Worm (Caenorhabditis elegans) whole organism, L1 larva: ENCODE data around the gene ZC395.5.

Source experiments
- C04F5.9 ChIP-seq: sonication (generic microtip); optimal IDR thresholded peaks from 2 replicates; lab custom pipeline; 2016; ENCODE audit warnings: missing genetic modification characterization, missing compliant biosample characterization
- C34B4.2 ChIP-seq: sonication (generic microtip); optimal IDR thresholded peaks from 2 replicates; lab custom pipeline; 2017; ENCODE audit warnings: mild to moderate bottlenecking, missing genetic modification characterization, missing compliant biosample characterization
- F16B12.6 ChIP-seq: fragments of 150-350 bp; optimal IDR thresholded peaks from 2 replicates; lab custom pipeline; 2014; ENCODE audit warnings: missing biosample characterization, missing genetic modification characterization
- Y116A8C.19 ChIP-seq: sonication (generic microtip); optimal IDR thresholded peaks from 2 replicates; lab custom pipeline; 2016; ENCODE audit warnings: missing compliant biosample characterization, missing genetic modification characterization, borderline replicate concordance
- aly-2 ChIP-seq: fragments of 150-350 bp; optimal IDR thresholded peaks from 2 replicates; lab custom pipeline; 2014; ENCODE audit warnings: missing biosample characterization, missing genetic modification characterization
- ama-1 ChIP-seq: fragments of 150-350 bp; optimal IDR thresholded peaks from 2 replicates; lab custom pipeline; 2014
- blmp-1 ChIP-seq: fragments of 150-350 bp; optimal IDR thresholded peaks from 2 replicates; lab custom pipeline; 2014; ENCODE audit warnings: missing biosample characterization, missing genetic modification characterization
- ceh-82 ChIP-seq, 3 experiments: fragments of 150-350 bp in 1 of 3; sonication (generic microtip) in 2 of 3; optimal IDR thresholded peaks; 2 replicates each; lab custom pipeline; 2014 to 2017; ENCODE audit warnings: missing biosample characterization in 3 of 3, missing genetic modification characterization in 3 of 3
- ceh-88 ChIP-seq: fragments of 200-800 bp; sonication (Bioruptor generic); IDR thresholded peaks from 2 replicates; pipeline ENCODE4 v1.3.6; 2022; ENCODE audit warnings: missing genetic modification characterization, missing compliant biosample characterization
- ces-1 ChIP-seq: fragments of 150-350 bp; optimal IDR thresholded peaks from 2 replicates; lab custom pipeline; 2014; ENCODE audit warnings: missing biosample characterization, missing genetic modification reagents, missing genetic modification characterization
- dpl-1 ChIP-seq, 3 experiments: fragments of 150-350 bp in 2 of 3; sonication (generic microtip) in 1 of 3; optimal IDR thresholded peaks; 2 replicates each; lab custom pipeline; 2014 to 2017; ENCODE audit warnings: missing biosample characterization in 3 of 3, missing genetic modification characterization in 3 of 3, missing genetic modification reagents in 3 of 3
- efl-1 ChIP-seq, 4 experiments: fragments of 150-350 bp; optimal IDR thresholded peaks in 3 of 4; peaks in 1 of 4; 1 replicate in 1 of 4; 2 replicates in 3 of 4; lab custom pipeline; 2014; ENCODE audit warnings: missing biosample characterization in 2 of 4, missing genetic modification characterization in 2 of 4, missing genetic modification reagents in 2 of 4
- egl-13 ChIP-seq: sonication (generic microtip); optimal IDR thresholded peaks from 2 replicates; lab custom pipeline; 2016; ENCODE audit warnings: missing genotype, missing genetic modification reagents, missing genetic modification characterization, missing compliant biosample characterization
- elt-3 ChIP-seq, 6 experiments: fragments of 150-350 bp in 1 of 6; sonication (generic microtip); optimal IDR thresholded peaks; 2 replicates each; lab custom pipeline; 2017 to 2018; ENCODE audit warnings: missing biosample characterization in 6 of 6, missing genetic modification characterization in 6 of 6, inconsistent platforms in 1 of 6
- ets-5 ChIP-seq: fragments of 200-800 bp; sonication (Bioruptor generic); IDR thresholded peaks from 2 replicates; pipeline ENCODE4 v1.3.6; 2022; ENCODE audit warnings: missing genetic modification characterization, missing compliant biosample characterization
- fkh-10 ChIP-seq: sonication (generic microtip); optimal IDR thresholded peaks from 2 replicates; lab custom pipeline; 2017; ENCODE audit warnings: missing biosample characterization, missing genetic modification reagents, missing genetic modification characterization
- fos-1 ChIP-seq: fragments of 150-350 bp; optimal IDR thresholded peaks from 2 replicates; lab custom pipeline; 2014; ENCODE audit warnings: missing biosample characterization, missing genetic modification characterization
- grh-1 ChIP-seq: fragments of 200-800 bp; sonication (Bioruptor generic); IDR thresholded peaks from 2 replicates; pipeline ENCODE4 v1.3.6; 2022; ENCODE audit warnings: missing genetic modification reagents, missing genetic modification characterization, missing compliant biosample characterization
- hlh-4 ChIP-seq: sonication (generic microtip); optimal IDR thresholded peaks from 2 replicates; lab custom pipeline; 2016; ENCODE audit warnings: mild to moderate bottlenecking, missing genetic modification characterization, missing compliant biosample characterization
- hpl-2 ChIP-seq: fragments of 150-350 bp; optimal IDR thresholded peaks from 2 replicates; lab custom pipeline; 2014; ENCODE audit warnings: missing biosample characterization, missing genetic modification reagents, missing genetic modification characterization
- lin-14 ChIP-seq: fragments of 200-800 bp; sonication (Bioruptor generic); optimal IDR thresholded peaks from 2 replicates; lab custom pipeline; 2018; ENCODE audit warnings: mild to moderate bottlenecking, missing genetic modification characterization, moderate library complexity, missing compliant biosample characterization
- lin-35 ChIP-seq, 2 experiments: fragments of 150-350 bp; optimal IDR thresholded peaks; 2 replicates each; lab custom pipeline; 2014; ENCODE audit warnings: missing biosample characterization in 2 of 2, missing genetic modification characterization in 2 of 2, missing genetic modification reagents in 2 of 2
- lir-3 ChIP-seq: sonication (generic microtip); optimal IDR thresholded peaks from 2 replicates; lab custom pipeline; 2016; ENCODE audit warnings: mild to moderate bottlenecking, missing genetic modification characterization, moderate library complexity, missing compliant biosample characterization; ENCODE audit not compliant: poor library complexity
- lsy-2 ChIP-seq, 2 experiments: fragments of 150-350 bp; optimal IDR thresholded peaks; 2 replicates each; lab custom pipeline; 2014; ENCODE audit warnings: missing biosample characterization in 2 of 2, missing genetic modification characterization in 2 of 2
- mdl-1 ChIP-seq, 2 experiments: fragments of 150-350 bp; optimal IDR thresholded peaks; 2 replicates each; lab custom pipeline; 2014 to 2017; ENCODE audit warnings: missing biosample characterization in 2 of 2, missing genetic modification characterization in 2 of 2, inconsistent platforms in 1 of 2
- nhr-11 ChIP-seq: fragments of 150-350 bp; optimal IDR thresholded peaks from 2 replicates; lab custom pipeline; 2014; ENCODE audit warnings: missing biosample characterization, missing genetic modification characterization
- nhr-19 ChIP-seq: fragments of 200-800 bp; sonication (Bioruptor generic); conservative IDR thresholded peaks from 2 replicates; pipeline ENCODE4 v1.3.6; 2022; ENCODE audit warnings: missing genetic modification characterization, missing compliant biosample characterization
- nhr-20 ChIP-seq: sonication (generic microtip); optimal IDR thresholded peaks from 2 replicates; lab custom pipeline; 2016; ENCODE audit warnings: mild to moderate bottlenecking, missing genetic modification characterization, missing compliant biosample characterization
- nhr-47 ChIP-seq: sonication (generic microtip); optimal IDR thresholded peaks from 2 replicates; lab custom pipeline; 2016; ENCODE audit warnings: mild to moderate bottlenecking, missing genetic modification characterization, moderate library complexity, missing compliant biosample characterization
- nhr-71 ChIP-seq: sonication (generic microtip); optimal IDR thresholded peaks from 2 replicates; lab custom pipeline; 2016; ENCODE audit warnings: mild to moderate bottlenecking, missing genetic modification characterization, moderate library complexity, missing compliant biosample characterization
- nhr-76 ChIP-seq: sonication (generic microtip); optimal IDR thresholded peaks from 2 replicates; lab custom pipeline; 2017; ENCODE audit warnings: missing biosample characterization, missing genetic modification characterization
- nhr-84 ChIP-seq: sonication (generic microtip); optimal IDR thresholded peaks from 2 replicates; lab custom pipeline; 2017; ENCODE audit warnings: missing biosample characterization, missing genetic modification characterization
- nhr-85 ChIP-seq: sonication (generic microtip); peaks from one replicate; lab custom pipeline; 2016; ENCODE audit warnings: missing genetic modification characterization, inconsistent platforms, missing compliant biosample characterization
- pax-3 ChIP-seq: fragments of 200-800 bp; sonication (Bioruptor generic); optimal IDR thresholded peaks from 2 replicates; lab custom pipeline; 2018; ENCODE audit warnings: mild to moderate bottlenecking, missing genetic modification characterization, moderate library complexity, missing compliant biosample characterization
- snu-23 ChIP-seq: sonication (generic microtip); optimal IDR thresholded peaks from 2 replicates; lab custom pipeline; 2016; ENCODE audit warnings: missing genetic modification characterization, missing compliant biosample characterization
- sptf-1 ChIP-seq: fragments of 150-350 bp; optimal IDR thresholded peaks from 2 replicates; lab custom pipeline; 2014; ENCODE audit warnings: missing biosample characterization, missing genetic modification characterization
- tbx-2 ChIP-seq: sonication (generic microtip); optimal IDR thresholded peaks from 2 replicates; lab custom pipeline; 2016; ENCODE audit warnings: missing genetic modification characterization, missing compliant biosample characterization
- tlp-1 ChIP-seq: fragments of 150-350 bp; optimal IDR thresholded peaks from 2 replicates; lab custom pipeline; 2014; ENCODE audit warnings: missing biosample characterization, missing genetic modification characterization
- unc-130 ChIP-seq: fragments of 150-350 bp; optimal IDR thresholded peaks from 2 replicates; lab custom pipeline; 2017; ENCODE audit warnings: missing biosample characterization, missing genetic modification characterization, inconsistent platforms
- unc-62 ChIP-seq: fragments of 150-350 bp; optimal IDR thresholded peaks from 2 replicates; lab custom pipeline; 2014; ENCODE audit warnings: missing biosample characterization, missing genetic modification reagents, missing genetic modification characterization
- unc-98 ChIP-seq: fragments of 200-800 bp; sonication (Bioruptor generic); IDR thresholded peaks from 2 replicates; pipeline ENCODE4 v1.3.6; 2022; ENCODE audit warnings: missing genetic modification characterization, missing compliant biosample characterization
- vab-15 ChIP-seq: sonication (generic microtip); optimal IDR thresholded peaks from 2 replicates; lab custom pipeline; 2017; ENCODE audit warnings: missing genotype, mild to moderate bottlenecking, missing genetic modification characterization, missing compliant biosample characterization
- zag-1 ChIP-seq: fragments of 150-350 bp; optimal IDR thresholded peaks from 2 replicates; lab custom pipeline; 2014; ENCODE audit warnings: missing biosample characterization, missing genetic modification characterization
- zip-4 ChIP-seq: fragments of 200-800 bp; sonication (Bioruptor generic); optimal IDR thresholded peaks from 2 replicates; lab custom pipeline; 2018; ENCODE audit warnings: mild to moderate bottlenecking, missing genetic modification characterization, moderate library complexity, missing compliant biosample characterization
- ztf-11 ChIP-seq, 2 experiments: sonication (generic microtip); optimal IDR thresholded peaks; 2 replicates each; lab custom pipeline; 2016 to 2017; ENCODE audit warnings: missing genetic modification characterization in 2 of 2, missing biosample characterization in 1 of 2, missing compliant biosample characterization in 1 of 2

The ZC395.5 gene

ce11 chrIII:5227831-5228467 lies 39.7 kb upstream of the ZC395.5 start, which contains the start of the genes C34E10.12, C34E10.10 and atp-2 (continued):
- TF ChIP-seq elt-3 (tag; optimal IDR thresholded peaks at IDR 0.05; lab: Kevin White, UChicago) (peak in 3 of 6 experiments; percentile 44 to 89 (median 77)), zag-1 (no peak), C34B4.2 (tag; lab: Kevin White, UChicago) (peak; percentile 99), efl-1 (optimal IDR thresholded peaks at IDR 0.05; lab: Kevin White, UChicago) (peak; percentile 86 to 88), efl-1 (GFP tag; optimal IDR thresholded peaks at IDR 0.05 in 1 of 2; lab: Kevin White, UChicago) (peak; percentile 79 to 97), nhr-85 (tag; lab: Kevin White, UChicago) (peak; percentile 93), pax-3 (peak; percentile 63), fkh-10 (peak; percentile 60), hpl-2 (GFP tag; lab: Kevin White, UChicago) (peak; percentile 81), lin-14 (GFP tag; lab: Kevin White, UChicago) (peak; percentile 90), lsy-2 (tag; optimal IDR thresholded peaks at IDR 0.05; lab: Kevin White, UChicago) (peak; percentile 90 to 94), sptf-1 (tag; lab: Kevin White, UChicago) (no peak), ces-1 (GFP tag; lab: Kevin White, UChicago) (no peak), nhr-11 (tag; lab: Kevin White, UChicago) (peak; percentile 27), vab-15 (tag; lab: Kevin White, UChicago) (no peak), unc-62 (no peak), dpl-1 (GFP tag; optimal IDR thresholded peaks at IDR 0.05; lab: Kevin White, UChicago) (peak; percentile 79 to 85 (median 82)), zip-4 (GFP tag; lab: Kevin White, UChicago) (peak; percentile 40), F16B12.6 (tag; lab: Kevin White, UChicago) (peak; percentile 55), ztf-11 (tag; optimal IDR thresholded peaks at IDR 0.05; lab: Kevin White, UChicago) (peak in 1 of 2 experiments; percentile 52), Y116A8C.19 (tag; lab: Kevin White, UChicago) (no peak), ets-5 (GFP tag; lab: Robert Waterston, UW) (no peak), mdl-1 (tag; optimal IDR thresholded peaks at IDR 0.05; lab: Kevin White, UChicago) (peak in 1 of 2 experiments; percentile 66), nhr-47 (peak; percentile 89), nhr-20 (tag; lab: Kevin White, UChicago) (peak; percentile 94), C04F5.9 (tag; lab: Kevin White, UChicago) (peak; percentile 61), tlp-1 (no peak), nhr-19 (GFP tag; lab: Robert Waterston, UW) (peak; percentile 87), unc-98 (GFP tag; lab: Robert Waterston, UW) (no peak), ama-1 (lab: Kevin White, UChicago) (no peak), lir-3 (tag; lab: Kevin White, UChicago) (peak; percentile 80), grh-1 (GFP tag; lab: Robert Waterston, UW) (peak; percentile 52; the same call in 1 of the 2 replicates), aly-2 (tag; lab: Kevin White, UChicago) (peak; percentile 70), ceh-88 (peak; percentile 48), nhr-76 (tag; lab: Kevin White, UChicago) (no peak), nhr-71 (tag; lab: Kevin White, UChicago) (peak; percentile 93), blmp-1 (peak; percentile 59), snu-23 (GFP tag; lab: Kevin White, UChicago) (peak; percentile 95), unc-130 (tag; lab: Kevin White, UChicago) (peak; percentile 87), fos-1 (peak; percentile 65), ceh-82 (tag; optimal IDR thresholded peaks at IDR 0.05; lab: Kevin White, UChicago) (peak; percentile 70 to 95 (median 73))

- TF ChIP-seq nhr-11 (tag; lab: Kevin White, UChicago) (no peak), ama-1 (lab: Kevin White, UChicago) (peak; percentile 20), efl-1 (optimal IDR thresholded peaks at IDR 0.05; lab: Kevin White, UChicago) (no peak), efl-1 (GFP tag; optimal IDR thresholded peaks at IDR 0.05 in 1 of 2; lab: Kevin White, UChicago) (peak in 1 of 2 experiments; percentile 90), egl-13 (tag; lab: Kevin White, UChicago) (no peak), lir-3 (tag; lab: Kevin White, UChicago) (no peak), hlh-4 (tag; lab: Kevin White, UChicago) (no peak), lin-35 (GFP tag; optimal IDR thresholded peaks at IDR 0.05; lab: Kevin White, UChicago) (no peak), tbx-2 (no peak), nhr-84 (no peak)
These were observed 38.8 kb upstream of the ZC395.5 start for ce11 chrIII:5228839-5229238.
